Worm (Caenorhabditis elegans) whole organism, late embryonic: ENCODE data around the gene srbc-63.

Experiments
- C38D4.7 ChIP-seq: fragments of 200-800 bp; sonication (Bioruptor generic); optimal IDR thresholded peaks from 2 replicates; lab custom pipeline; 2018; ENCODE audit warnings: mild to moderate bottlenecking, missing genetic modification characterization, moderate library complexity, missing compliant biosample characterization
- ahr-1 ChIP-seq: sonication (generic microtip); optimal IDR thresholded peaks from 2 replicates; lab custom pipeline; 2016; ENCODE audit warnings: missing genetic modification characterization, missing compliant biosample characterization
- ceh-9 ChIP-seq: sonication (generic microtip); optimal IDR thresholded peaks from 2 replicates; lab custom pipeline; 2016; ENCODE audit warnings: mild to moderate bottlenecking, missing genetic modification characterization, inconsistent platforms, missing compliant biosample characterization
- pat-9 ChIP-seq: fragments of 200-800 bp; sonication (Bioruptor generic); optimal IDR thresholded peaks from 2 replicates; lab custom pipeline; 2018; ENCODE audit warnings: mild to moderate bottlenecking, missing genetic modification characterization, moderate library complexity, missing compliant biosample characterization
- tbx-2 ChIP-seq: sonication (generic microtip); optimal IDR thresholded peaks from 2 replicates; lab custom pipeline; 2016; ENCODE audit warnings: missing genetic modification characterization, missing compliant biosample characterization

ce11 chrV:15448408-15448807 is 35.9 kb upstream of the srbc-63 start, which contains the start of gene T26H5.4:
- TF ChIP-seq tbx-2 (tag; lab: Kevin White, UChicago) = no peak
- no peak for TF ChIP-seq ahr-1 (tag; lab: Kevin White, UChicago)
- TF ChIP-seq C38D4.7 (GFP tag; lab: Kevin White, UChicago) = no peak
- no peak for TF ChIP-seq pat-9 (tag; lab: Kevin White, UChicago)
- no peak for TF ChIP-seq ceh-9 (tag; lab: Kevin White, UChicago)
